Worm (Caenorhabditis elegans) whole organism, L1 larva: Measurements from ENCODE around the gene T08A11.1.

ENCODE experiments used
- C16A3.4 ChIP-seq: fragments of 150-350 bp; optimal IDR thresholded peaks from 2 replicates; lab custom pipeline; 2014; ENCODE audit warnings: missing biosample characterization, missing genetic modification characterization
- F16B12.6 ChIP-seq: fragments of 150-350 bp; optimal IDR thresholded peaks from 2 replicates; lab custom pipeline; 2014; ENCODE audit warnings: missing biosample characterization, missing genetic modification characterization
- aha-1 ChIP-seq: fragments of 150-350 bp; optimal IDR thresholded peaks from 2 replicates; lab custom pipeline; 2014; ENCODE audit warnings: missing biosample characterization, missing genetic modification characterization
- ama-1 ChIP-seq: fragments of 150-350 bp; optimal IDR thresholded peaks from 2 replicates; lab custom pipeline; 2014
- blmp-1 ChIP-seq: fragments of 150-350 bp; optimal IDR thresholded peaks from 2 replicates; lab custom pipeline; 2014; ENCODE audit warnings: missing biosample characterization, missing genetic modification characterization
- ceh-8 ChIP-seq: fragments of 200-800 bp; sonication (Bioruptor generic); optimal IDR thresholded peaks from 2 replicates; lab custom pipeline; 2018; ENCODE audit warnings: mild to moderate bottlenecking, missing genetic modification characterization, moderate library complexity, missing compliant biosample characterization
- ceh-90 ChIP-seq: sonication (generic microtip); optimal IDR thresholded peaks from 2 replicates; lab custom pipeline; 2016; ENCODE audit warnings: missing genetic modification characterization, missing compliant biosample characterization
- ces-1 ChIP-seq: fragments of 150-350 bp; optimal IDR thresholded peaks from 2 replicates; lab custom pipeline; 2014; ENCODE audit warnings: missing biosample characterization, missing genetic modification reagents, missing genetic modification characterization
- dpl-1 ChIP-seq, 3 experiments: fragments of 150-350 bp in 2 of 3; sonication (generic microtip) in 1 of 3; optimal IDR thresholded peaks; 2 replicates each; lab custom pipeline; 2014 to 2017; ENCODE audit warnings: missing biosample characterization in 3 of 3, missing genetic modification characterization in 3 of 3, missing genetic modification reagents in 3 of 3
- dsc-1 ChIP-seq: sonication (generic microtip); optimal IDR thresholded peaks from 2 replicates; lab custom pipeline; 2016; ENCODE audit warnings: mild to moderate bottlenecking, missing genetic modification characterization, missing compliant biosample characterization
- efl-1 ChIP-seq, 4 experiments: fragments of 150-350 bp; optimal IDR thresholded peaks in 3 of 4; peaks in 1 of 4; 1 replicate in 1 of 4; 2 replicates in 3 of 4; lab custom pipeline; 2014; ENCODE audit warnings: missing biosample characterization in 2 of 4, missing genetic modification characterization in 2 of 4, missing genetic modification reagents in 2 of 4
- fos-1 ChIP-seq: fragments of 150-350 bp; optimal IDR thresholded peaks from 2 replicates; lab custom pipeline; 2014; ENCODE audit warnings: missing biosample characterization, missing genetic modification characterization
- hlh-17 ChIP-seq: fragments of 200-800 bp; sonication (Bioruptor generic); optimal IDR thresholded peaks from 2 replicates; lab custom pipeline; 2018; ENCODE audit warnings: missing genetic modification characterization, mild to moderate bottlenecking, missing compliant biosample characterization, moderate library complexity, borderline replicate concordance
- hpl-2 ChIP-seq: fragments of 150-350 bp; optimal IDR thresholded peaks from 2 replicates; lab custom pipeline; 2014; ENCODE audit warnings: missing biosample characterization, missing genetic modification reagents, missing genetic modification characterization
- irx-1 ChIP-seq: sonication (generic microtip); optimal IDR thresholded peaks from 2 replicates; lab custom pipeline; 2016; ENCODE audit warnings: missing genetic modification characterization, missing compliant biosample characterization
- lin-14 ChIP-seq: fragments of 200-800 bp; sonication (Bioruptor generic); optimal IDR thresholded peaks from 2 replicates; lab custom pipeline; 2018; ENCODE audit warnings: mild to moderate bottlenecking, missing genetic modification characterization, moderate library complexity, missing compliant biosample characterization
- lin-39 ChIP-seq: fragments of 150-350 bp; optimal IDR thresholded peaks from 2 replicates; lab custom pipeline; 2014; ENCODE audit warnings: missing biosample characterization, missing genetic modification reagents, missing genetic modification characterization
- lsy-2 ChIP-seq, 2 experiments: fragments of 150-350 bp; optimal IDR thresholded peaks; 2 replicates each; lab custom pipeline; 2014; ENCODE audit warnings: missing biosample characterization in 2 of 2, missing genetic modification characterization in 2 of 2
- mab-9 ChIP-seq: fragments of 200-800 bp; sonication (Bioruptor generic); IDR thresholded peaks from 2 replicates; pipeline ENCODE4 v1.3.6; 2022; ENCODE audit warnings: missing genetic modification reagents, missing genetic modification characterization, missing compliant biosample characterization
- mdl-1 ChIP-seq, 2 experiments: fragments of 150-350 bp; optimal IDR thresholded peaks; 2 replicates each; lab custom pipeline; 2014 to 2017; ENCODE audit warnings: missing biosample characterization in 2 of 2, missing genetic modification characterization in 2 of 2, inconsistent platforms in 1 of 2
- mep-1 ChIP-seq: fragments of 150-350 bp; optimal IDR thresholded peaks from 2 replicates; lab custom pipeline; 2014; ENCODE audit warnings: missing biosample characterization, missing genetic modification characterization
- nhr-11 ChIP-seq: fragments of 150-350 bp; optimal IDR thresholded peaks from 2 replicates; lab custom pipeline; 2014; ENCODE audit warnings: missing biosample characterization, missing genetic modification characterization
- nhr-19 ChIP-seq: fragments of 200-800 bp; sonication (Bioruptor generic); conservative IDR thresholded peaks from 2 replicates; pipeline ENCODE4 v1.3.6; 2022; ENCODE audit warnings: missing genetic modification characterization, missing compliant biosample characterization
- nhr-20 ChIP-seq: sonication (generic microtip); optimal IDR thresholded peaks from 2 replicates; lab custom pipeline; 2016; ENCODE audit warnings: mild to moderate bottlenecking, missing genetic modification characterization, missing compliant biosample characterization
- nhr-28 ChIP-seq: fragments of 150-350 bp; optimal IDR thresholded peaks from 2 replicates; lab custom pipeline; 2014; ENCODE audit warnings: missing biosample characterization, missing genetic modification characterization
- nhr-77 ChIP-seq: fragments of 150-350 bp; optimal IDR thresholded peaks from 2 replicates; lab custom pipeline; 2014; ENCODE audit warnings: missing biosample characterization, missing genetic modification characterization
- nhr-90 ChIP-seq: sonication (generic microtip); optimal IDR thresholded peaks from 2 replicates; lab custom pipeline; 2016; ENCODE audit warnings: mild to moderate bottlenecking, missing genetic modification characterization, missing compliant biosample characterization; ENCODE audit not compliant: poor library complexity
- pax-3 ChIP-seq: fragments of 200-800 bp; sonication (Bioruptor generic); optimal IDR thresholded peaks from 2 replicates; lab custom pipeline; 2018; ENCODE audit warnings: mild to moderate bottlenecking, missing genetic modification characterization, moderate library complexity, missing compliant biosample characterization
- rnt-1 ChIP-seq: sonication (generic microtip); optimal IDR thresholded peaks from 2 replicates; lab custom pipeline; 2016; ENCODE audit warnings: mild to moderate bottlenecking, missing genetic modification characterization, moderate library complexity, missing compliant biosample characterization
- skn-1 ChIP-seq: fragments of 150-350 bp; optimal IDR thresholded peaks from 2 replicates; lab custom pipeline; 2014; ENCODE audit warnings: missing biosample characterization, missing genetic modification characterization
- snpc-4 ChIP-seq: fragments of 150-350 bp; optimal IDR thresholded peaks from 2 replicates; lab custom pipeline; 2014; ENCODE audit warnings: missing biosample characterization, missing genetic modification characterization
- snu-23 ChIP-seq: sonication (generic microtip); optimal IDR thresholded peaks from 2 replicates; lab custom pipeline; 2016; ENCODE audit warnings: missing genetic modification characterization, missing compliant biosample characterization
- sox-4 ChIP-seq: sonication (generic microtip); optimal IDR thresholded peaks from 2 replicates; lab custom pipeline; 2016; ENCODE audit warnings: missing genetic modification characterization, missing compliant biosample characterization
- sptf-1 ChIP-seq: fragments of 150-350 bp; optimal IDR thresholded peaks from 2 replicates; lab custom pipeline; 2014; ENCODE audit warnings: missing biosample characterization, missing genetic modification characterization
- sup-37 ChIP-seq: fragments of 200-800 bp; sonication (Bioruptor generic); optimal IDR thresholded peaks from 2 replicates; lab custom pipeline; 2018; ENCODE audit warnings: mild to moderate bottlenecking, missing genetic modification characterization, missing compliant biosample characterization
- unc-130 ChIP-seq: fragments of 150-350 bp; optimal IDR thresholded peaks from 2 replicates; lab custom pipeline; 2017; ENCODE audit warnings: missing biosample characterization, missing genetic modification characterization, inconsistent platforms
- unc-30 ChIP-seq: sonication (generic microtip); optimal IDR thresholded peaks from 2 replicates; lab custom pipeline; 2017; ENCODE audit warnings: missing biosample characterization, missing genetic modification characterization
- unc-62 ChIP-seq: fragments of 150-350 bp; optimal IDR thresholded peaks from 2 replicates; lab custom pipeline; 2014; ENCODE audit warnings: missing biosample characterization, missing genetic modification reagents, missing genetic modification characterization
- unc-86 ChIP-seq: sonication (generic microtip); optimal IDR thresholded peaks from 2 replicates; lab custom pipeline; 2016; ENCODE audit warnings: missing genetic modification characterization, missing compliant biosample characterization
- unc-98 ChIP-seq: fragments of 200-800 bp; sonication (Bioruptor generic); IDR thresholded peaks from 2 replicates; pipeline ENCODE4 v1.3.6; 2022; ENCODE audit warnings: missing genetic modification characterization, missing compliant biosample characterization
- vab-15 ChIP-seq: sonication (generic microtip); optimal IDR thresholded peaks from 2 replicates; lab custom pipeline; 2017; ENCODE audit warnings: missing genotype, mild to moderate bottlenecking, missing genetic modification characterization, missing compliant biosample characterization
- xbp-1 ChIP-seq: sonication (generic microtip); optimal IDR thresholded peaks from 2 replicates; lab custom pipeline; 2016; ENCODE audit warnings: missing genetic modification characterization, missing compliant biosample characterization
- ztf-11 ChIP-seq, 2 experiments: sonication (generic microtip); optimal IDR thresholded peaks; 2 replicates each; lab custom pipeline; 2016 to 2017; ENCODE audit warnings: missing genetic modification characterization in 2 of 2, missing biosample characterization in 1 of 2, missing compliant biosample characterization in 1 of 2

Gene T08A11.1

ce11 chrIII:4209188-4209587 is 53.8 kb downstream of the T08A11.1 start, which contains the start of gene phlp-2:
TSS of gene phlp-2 (plus strand) at chrIII:4209488.
- no peak for TF ChIP-seq unc-30 (tag; lab: Kevin White, UChicago)
- no peak for TF ChIP-seq ama-1 (lab: Kevin White, UChicago)
- no peak for TF ChIP-seq mep-1 (tag; lab: Kevin White, UChicago)
- no peak for TF ChIP-seq hlh-17 (GFP tag; lab: Kevin White, UChicago)
- TF ChIP-seq mab-9 (GFP tag; lab: Robert Waterston, UW) = no peak
- no peak for TF ChIP-seq sox-4 (tag; lab: Kevin White, UChicago)
- TF ChIP-seq unc-98 = no peak
- no peak for TF ChIP-seq sptf-1 (tag; lab: Kevin White, UChicago)

- TF ChIP-seq dsc-1 (tag; lab: Kevin White, UChicago) (no peak), blmp-1 (tag; lab: Kevin White, UChicago) (peak; percentile 29), snu-23 (GFP tag; lab: Kevin White, UChicago) (no peak)
These were observed 54.7 kb downstream of the T08A11.1 start for ce11 chrIII:4208210-4208609.

ce11 chrIII:4205751-4206327 is 57.1 kb downstream of the T08A11.1 start, which contains the start of gene R74.8:
TSS of gene R74.8 (plus strand) at chrIII:4206277.
- TF ChIP-seq mep-1 (tag; lab: Kevin White, UChicago) (no peak), unc-62 (GFP tag; lab: Kevin White, UChicago) (no peak), nhr-19 (GFP tag; lab: Robert Waterston, UW) (no peak), xbp-1 (tag; lab: Kevin White, UChicago) (no peak), blmp-1 (tag; lab: Kevin White, UChicago) (peak; percentile 28), vab-15 (tag; lab: Kevin White, UChicago) (no peak), sup-37 (GFP tag; lab: Kevin White, UChicago) (no peak), lin-39 (tag; lab: Kevin White, UChicago) (no peak), mab-9 (GFP tag; lab: Robert Waterston, UW) (no peak), ceh-90 (no peak), lsy-2 (tag; optimal IDR thresholded peaks at IDR 0.05; lab: Kevin White, UChicago) (peak in 1 of 2 experiments; percentile 63), mdl-1 (tag; optimal IDR thresholded peaks at IDR 0.05; lab: Kevin White, UChicago) (no peak), F16B12.6 (tag; lab: Kevin White, UChicago) (no peak), rnt-1 (no peak), efl-1 (optimal IDR thresholded peaks at IDR 0.05; lab: Kevin White, UChicago) (no peak), efl-1 (GFP tag; optimal IDR thresholded peaks at IDR 0.05 in 1 of 2; lab: Kevin White, UChicago) (no peak)
- TF ChIP-seq, all 84 proteins: peak for 2

- TF ChIP-seq nhr-28 (tag; lab: Kevin White, UChicago) (no peak), lin-39 (tag; lab: Kevin White, UChicago) (no peak), ceh-8 (no peak), irx-1 (tag; lab: Kevin White, UChicago) (no peak), fos-1 (tag; lab: Kevin White, UChicago) (no peak), ces-1 (GFP tag; lab: Kevin White, UChicago) (no peak), C16A3.4 (tag; lab: Kevin White, UChicago) (no peak), skn-1 (tag; lab: Kevin White, UChicago) (no peak), blmp-1 (tag; lab: Kevin White, UChicago) (no peak), unc-62 (GFP tag; lab: Kevin White, UChicago) (no peak), nhr-20 (tag; lab: Kevin White, UChicago) (no peak), snpc-4 (no peak)
- TF ChIP-seq, all 84 proteins: peak for 0
These were observed 58.0 kb downstream of the T08A11.1 start for ce11 chrIII:4204964-4205363.

ce11 chrIII:4204072-4204471 is 58.9 kb downstream of the T08A11.1 start, which contains the start of the genes pelo-1 and R74.7:
TSS of gene pelo-1 (minus strand) at chrIII:4204222.
TSS of gene R74.7 (plus strand) at chrIII:4204429.
- TF ChIP-seq nhr-19 (GFP tag; lab: Robert Waterston, UW) (no peak), unc-86 (no peak), unc-130 (tag; lab: Kevin White, UChicago) (no peak), aha-1 (no peak), sptf-1 (tag; lab: Kevin White, UChicago) (no peak), nhr-77 (tag; lab: Kevin White, UChicago) (no peak), dpl-1 (GFP tag; optimal IDR thresholded peaks at IDR 0.05; lab: Kevin White, UChicago) (peak in 1 of 3 experiments; percentile 29), rnt-1 (no peak), hpl-2 (GFP tag; lab: Kevin White, UChicago) (no peak), hlh-17 (GFP tag; lab: Kevin White, UChicago) (no peak), nhr-11 (tag; lab: Kevin White, UChicago) (no peak), snu-23 (GFP tag; lab: Kevin White, UChicago) (peak; percentile 18), lin-14 (GFP tag; lab: Kevin White, UChicago) (peak; percentile 36), ztf-11 (tag; optimal IDR thresholded peaks at IDR 0.05; lab: Kevin White, UChicago) (no peak), pax-3 (no peak), ces-1 (GFP tag; lab: Kevin White, UChicago) (no peak), nhr-20 (tag; lab: Kevin White, UChicago) (peak; percentile 1), nhr-90 (tag; lab: Kevin White, UChicago) (no peak)
